Fruit fly (Drosophila melanogaster): Measurements from ENCODE around the gene CG43693.
A peak's percentile ranks its signal among the peaks of the same experiment; 100 is the strongest.

Gene CG43693

DNA sequence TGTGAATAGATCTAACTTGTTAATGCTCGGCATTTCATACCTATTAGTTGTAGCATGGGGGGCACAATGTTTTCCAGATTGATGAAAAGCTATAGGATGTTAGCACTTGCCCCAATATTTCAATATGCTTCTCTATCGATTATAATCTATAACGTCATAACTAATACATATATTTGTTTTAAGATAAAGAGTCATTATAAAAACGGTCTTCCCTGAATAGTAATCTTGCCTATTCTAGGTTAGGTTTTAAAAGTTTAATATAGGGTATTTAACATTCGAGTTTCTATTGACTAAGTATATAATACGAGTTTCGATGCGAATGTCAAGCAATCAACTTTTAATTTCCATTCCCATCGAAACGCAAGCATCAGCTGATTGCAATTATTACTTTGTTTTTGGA, 10.0 kb upstream of the CG43693 start, which contains the start of the genes CG6321 and Blos2:
Gene CG6321 (minus strand): TSS at position 25 of the 400 bp plus-strand sequence.
Gene Blos2 (plus strand): TSS at position 372 of the 400 bp plus-strand sequence.
- TF ChIP-seq Sox102F (GFP tag; optimal IDR thresholded peaks at IDR 0.05): peak; percentile 66
- peak in 1 of 2 experiments; percentile 44 for TF ChIP-seq salr (GFP tag; optimal IDR thresholded peaks at IDR 0.05)
- TF ChIP-seq Sox14 (GFP tag; optimal IDR thresholded peaks at IDR 0.05): peak; percentile 76
- TF ChIP-seq fd85E (GFP tag; optimal IDR thresholded peaks at IDR 0.05): no peak
- peak; percentile 70 for TF ChIP-seq CG6163 (GFP tag; IDR thresholded peaks at IDR 0.05)
- TF ChIP-seq CG32006 (GFP tag; optimal IDR thresholded peaks at IDR 0.05): peak; percentile 81
- TF ChIP-seq CG1621 (tag; optimal IDR thresholded peaks at IDR 0.05): no peak
- TF ChIP-seq CG8632 (GFP tag; optimal IDR thresholded peaks at IDR 0.05): peak; percentile 60
- peak; percentile 75 for TF ChIP-seq Smox (GFP tag; optimal IDR thresholded peaks at IDR 0.05)
- peak; percentile 43 for TF ChIP-seq spab (GFP tag; optimal IDR thresholded peaks at IDR 0.05)
- peak; percentile 80 for TF ChIP-seq Hr4 (GFP tag; optimal IDR thresholded peaks at IDR 0.05)
- TF ChIP-seq Eip93F (GFP tag; optimal IDR thresholded peaks at IDR 0.05): no peak
- TF ChIP-seq CG11294 (GFP tag; IDR thresholded peaks at IDR 0.05): peak; percentile 41; the same call in 1 of the 2 replicates
- peak; percentile 52 for TF ChIP-seq CG7368 (GFP tag; optimal IDR thresholded peaks at IDR 0.05)
- TF ChIP-seq net (GFP tag; optimal IDR thresholded peaks at IDR 0.05): peak; percentile 70
- peak; percentile 81; the same call in 2 of the 3 replicates for TF ChIP-seq CG8119 (GFP tag; IDR thresholded peaks at IDR 0.05)
- TF ChIP-seq svp (GFP tag): no peak
- TF ChIP-seq CG3032 (tag; optimal IDR thresholded peaks at IDR 0.05): peak; percentile 73
- TF ChIP-seq pdm3 (GFP tag; optimal IDR thresholded peaks at IDR 0.05): peak; percentile 78
- TF ChIP-seq CG6854 (GFP tag; optimal IDR thresholded peaks at IDR 0.05): peak; percentile 19
- peak; percentile 61 for TF ChIP-seq Lpt (GFP tag; optimal IDR thresholded peaks at IDR 0.05)
- peak; percentile 73 for TF ChIP-seq acj6 (GFP tag; optimal IDR thresholded peaks at IDR 0.05)
- TF ChIP-seq cyc (GFP tag; optimal IDR thresholded peaks at IDR 0.05): peak; percentile 63
- TF ChIP-seq Gug (GFP tag; IDR thresholded peaks at IDR 0.05): peak; percentile 41
- peak; percentile 44 for TF ChIP-seq fd59A (GFP tag; optimal IDR thresholded peaks at IDR 0.05)
- peak; percentile 43 for TF ChIP-seq CG11902 (GFP tag; optimal IDR thresholded peaks at IDR 0.05)
- TF ChIP-seq Blimp-1 (GFP tag; optimal IDR thresholded peaks at IDR 0.05): peak; percentile 9
- TF ChIP-seq CG10631 (GFP tag; optimal IDR thresholded peaks at IDR 0.05): peak; percentile 69
- peak; percentile 58 for TF ChIP-seq CG10669 (GFP tag; optimal IDR thresholded peaks at IDR 0.05)
- TF ChIP-seq CG6276 (GFP tag; optimal IDR thresholded peaks at IDR 0.05): peak; percentile 76
- peak; percentile 49 for TF ChIP-seq fkh (GFP tag; optimal IDR thresholded peaks at IDR 0.05)
- peak; percentile 72 for TF ChIP-seq CG31627 (GFP tag; optimal IDR thresholded peaks at IDR 0.05)
- peak; percentile 51 for TF ChIP-seq vri (GFP tag; optimal IDR thresholded peaks at IDR 0.05)
- peak; percentile 20 for TF ChIP-seq Sox15 (GFP tag; optimal IDR thresholded peaks at IDR 0.05)
- peak; percentile 76 for TF ChIP-seq lz (GFP tag; optimal IDR thresholded peaks at IDR 0.05)
- peak; percentile 78 for TF ChIP-seq OdsH (GFP tag; optimal IDR thresholded peaks at IDR 0.05)
- peak; percentile 73 for TF ChIP-seq achi (GFP tag; optimal IDR thresholded peaks at IDR 0.05)
- TF ChIP-seq Eip75B (GFP tag; optimal IDR thresholded peaks at IDR 0.05): peak; percentile 67
- TF ChIP-seq dsx (GFP tag; optimal IDR thresholded peaks at IDR 0.05; ENCODE audit: poor library complexity, severe bottlenecking): peak; percentile 83
- TF ChIP-seq Ets96B (tag; optimal IDR thresholded peaks at IDR 0.05): peak; percentile 77
- TF ChIP-seq Met (GFP tag; optimal IDR thresholded peaks at IDR 0.05): peak; percentile 79
- peak; percentile 52 to 62 for TF ChIP-seq ss (GFP tag; optimal IDR thresholded peaks at IDR 0.05)
- TF ChIP-seq esn (GFP tag; optimal IDR thresholded peaks at IDR 0.05): peak; percentile 85
- TF ChIP-seq CG16779 (tag; optimal IDR thresholded peaks at IDR 0.05): peak; percentile 33
- TF ChIP-seq CG3919 (GFP tag; optimal IDR thresholded peaks at IDR 0.05): peak; percentile 75
- TF ChIP-seq CG34406 (GFP tag; optimal IDR thresholded peaks at IDR 0.05): peak; percentile 74
- no peak; the same call in 1 of the 3 replicates for TF ChIP-seq eg (GFP tag; IDR thresholded peaks at IDR 0.05)
- peak; percentile 37 for TF ChIP-seq CG4318 (GFP tag; optimal IDR thresholded peaks at IDR 0.05)
- peak; percentile 75 for TF ChIP-seq CG6792 (GFP tag; optimal IDR thresholded peaks at IDR 0.05)
- TF ChIP-seq CG6808 (GFP tag; optimal IDR thresholded peaks at IDR 0.05): peak; percentile 66
- peak; percentile 13 for TF ChIP-seq dac (GFP tag; optimal IDR thresholded peaks at IDR 0.05)
- peak; percentile 14 for TF ChIP-seq CG8319 (GFP tag; optimal IDR thresholded peaks at IDR 0.05)
